Worm (Caenorhabditis elegans) whole organism, L1 larva: ENCODE data around the gene K08H10.6.
A peak's percentile ranks its signal among the peaks of the same experiment; 100 is the strongest.

Source experiments
- F16B12.6 ChIP-seq: fragments of 150-350 bp; optimal IDR thresholded peaks from 2 replicates; lab custom pipeline; 2014; ENCODE audit warnings: missing biosample characterization, missing genetic modification characterization
- Y116A8C.19 ChIP-seq: sonication (generic microtip); optimal IDR thresholded peaks from 2 replicates; lab custom pipeline; 2016; ENCODE audit warnings: missing compliant biosample characterization, missing genetic modification characterization, borderline replicate concordance
- ama-1 ChIP-seq: fragments of 150-350 bp; optimal IDR thresholded peaks from 2 replicates; lab custom pipeline; 2014
- ceh-63 ChIP-seq: fragments of 200-800 bp; sonication (Bioruptor generic); optimal IDR thresholded peaks from 2 replicates; lab custom pipeline; 2018; ENCODE audit warnings: mild to moderate bottlenecking, missing genetic modification characterization, missing compliant biosample characterization
- ceh-88 ChIP-seq: fragments of 200-800 bp; sonication (Bioruptor generic); IDR thresholded peaks from 2 replicates; pipeline ENCODE4 v1.3.6; 2022; ENCODE audit warnings: missing genetic modification characterization, missing compliant biosample characterization
- dpl-1 ChIP-seq, 3 experiments: fragments of 150-350 bp in 2 of 3; sonication (generic microtip) in 1 of 3; optimal IDR thresholded peaks; 2 replicates each; lab custom pipeline; 2014 to 2017; ENCODE audit warnings: missing biosample characterization in 3 of 3, missing genetic modification characterization in 3 of 3, missing genetic modification reagents in 3 of 3
- dsc-1 ChIP-seq: sonication (generic microtip); optimal IDR thresholded peaks from 2 replicates; lab custom pipeline; 2016; ENCODE audit warnings: mild to moderate bottlenecking, missing genetic modification characterization, missing compliant biosample characterization
- efl-1 ChIP-seq, 4 experiments: fragments of 150-350 bp; optimal IDR thresholded peaks in 3 of 4; peaks in 1 of 4; 1 replicate in 1 of 4; 2 replicates in 3 of 4; lab custom pipeline; 2014; ENCODE audit warnings: missing biosample characterization in 2 of 4, missing genetic modification characterization in 2 of 4, missing genetic modification reagents in 2 of 4
- efl-3 ChIP-seq: fragments of 200-800 bp; sonication (Bioruptor generic); optimal IDR thresholded peaks from 2 replicates; lab custom pipeline; 2018; ENCODE audit warnings: mild to moderate bottlenecking, missing genetic modification characterization, missing compliant biosample characterization
- elt-2 ChIP-seq: sonication (generic microtip); optimal IDR thresholded peaks from 2 replicates; lab custom pipeline; 2016; ENCODE audit warnings: missing genetic modification characterization, mild to moderate bottlenecking, inconsistent platforms, missing compliant biosample characterization, missing genetic modification reagents
- ets-5 ChIP-seq: fragments of 200-800 bp; sonication (Bioruptor generic); IDR thresholded peaks from 2 replicates; pipeline ENCODE4 v1.3.6; 2022; ENCODE audit warnings: missing genetic modification characterization, missing compliant biosample characterization
- fkh-10 ChIP-seq: sonication (generic microtip); optimal IDR thresholded peaks from 2 replicates; lab custom pipeline; 2017; ENCODE audit warnings: missing biosample characterization, missing genetic modification reagents, missing genetic modification characterization
- hpl-2 ChIP-seq: fragments of 150-350 bp; optimal IDR thresholded peaks from 2 replicates; lab custom pipeline; 2014; ENCODE audit warnings: missing biosample characterization, missing genetic modification reagents, missing genetic modification characterization
- isw-1 ChIP-seq: fragments of 200-800 bp; sonication (Bioruptor generic); IDR thresholded peaks from 2 replicates; pipeline ENCODE4 v1.3.6; 2022; ENCODE audit warnings: missing genetic modification characterization, missing compliant biosample characterization
- lin-13 ChIP-seq: fragments of 150-350 bp; optimal IDR thresholded peaks from 2 replicates; lab custom pipeline; 2014; ENCODE audit warnings: missing biosample characterization, missing genetic modification reagents, missing genetic modification characterization
- lin-14 ChIP-seq: fragments of 200-800 bp; sonication (Bioruptor generic); optimal IDR thresholded peaks from 2 replicates; lab custom pipeline; 2018; ENCODE audit warnings: mild to moderate bottlenecking, missing genetic modification characterization, moderate library complexity, missing compliant biosample characterization
- lin-35 ChIP-seq, 2 experiments: fragments of 150-350 bp; optimal IDR thresholded peaks; 2 replicates each; lab custom pipeline; 2014; ENCODE audit warnings: missing biosample characterization in 2 of 2, missing genetic modification characterization in 2 of 2, missing genetic modification reagents in 2 of 2
- lir-3 ChIP-seq: sonication (generic microtip); optimal IDR thresholded peaks from 2 replicates; lab custom pipeline; 2016; ENCODE audit warnings: mild to moderate bottlenecking, missing genetic modification characterization, moderate library complexity, missing compliant biosample characterization; ENCODE audit not compliant: poor library complexity
- lsy-2 ChIP-seq, 2 experiments: fragments of 150-350 bp; optimal IDR thresholded peaks; 2 replicates each; lab custom pipeline; 2014; ENCODE audit warnings: missing biosample characterization in 2 of 2, missing genetic modification characterization in 2 of 2
- mab-9 ChIP-seq: fragments of 200-800 bp; sonication (Bioruptor generic); IDR thresholded peaks from 2 replicates; pipeline ENCODE4 v1.3.6; 2022; ENCODE audit warnings: missing genetic modification reagents, missing genetic modification characterization, missing compliant biosample characterization
- mdl-1 ChIP-seq, 2 experiments: fragments of 150-350 bp; optimal IDR thresholded peaks; 2 replicates each; lab custom pipeline; 2014 to 2017; ENCODE audit warnings: missing biosample characterization in 2 of 2, missing genetic modification characterization in 2 of 2, inconsistent platforms in 1 of 2
- mep-1 ChIP-seq: fragments of 150-350 bp; optimal IDR thresholded peaks from 2 replicates; lab custom pipeline; 2014; ENCODE audit warnings: missing biosample characterization, missing genetic modification characterization
- nhr-11 ChIP-seq: fragments of 150-350 bp; optimal IDR thresholded peaks from 2 replicates; lab custom pipeline; 2014; ENCODE audit warnings: missing biosample characterization, missing genetic modification characterization
- nhr-19 ChIP-seq: fragments of 200-800 bp; sonication (Bioruptor generic); conservative IDR thresholded peaks from 2 replicates; pipeline ENCODE4 v1.3.6; 2022; ENCODE audit warnings: missing genetic modification characterization, missing compliant biosample characterization
- nhr-20 ChIP-seq: sonication (generic microtip); optimal IDR thresholded peaks from 2 replicates; lab custom pipeline; 2016; ENCODE audit warnings: mild to moderate bottlenecking, missing genetic modification characterization, missing compliant biosample characterization
- nhr-71 ChIP-seq: sonication (generic microtip); optimal IDR thresholded peaks from 2 replicates; lab custom pipeline; 2016; ENCODE audit warnings: mild to moderate bottlenecking, missing genetic modification characterization, moderate library complexity, missing compliant biosample characterization
- nhr-76 ChIP-seq: sonication (generic microtip); optimal IDR thresholded peaks from 2 replicates; lab custom pipeline; 2017; ENCODE audit warnings: missing biosample characterization, missing genetic modification characterization
- nhr-84 ChIP-seq: sonication (generic microtip); optimal IDR thresholded peaks from 2 replicates; lab custom pipeline; 2017; ENCODE audit warnings: missing biosample characterization, missing genetic modification characterization
- nhr-85 ChIP-seq: sonication (generic microtip); peaks from one replicate; lab custom pipeline; 2016; ENCODE audit warnings: missing genetic modification characterization, inconsistent platforms, missing compliant biosample characterization
- nhr-90 ChIP-seq: sonication (generic microtip); optimal IDR thresholded peaks from 2 replicates; lab custom pipeline; 2016; ENCODE audit warnings: mild to moderate bottlenecking, missing genetic modification characterization, missing compliant biosample characterization; ENCODE audit not compliant: poor library complexity
- pag-3 ChIP-seq: sonication (generic microtip); optimal IDR thresholded peaks from 2 replicates; lab custom pipeline; 2017; ENCODE audit warnings: missing genetic modification characterization, mild to moderate bottlenecking, missing compliant biosample characterization, antibody characterized with exemption, borderline replicate concordance; ENCODE audit not compliant: insufficient read depth
- pax-3 ChIP-seq: fragments of 200-800 bp; sonication (Bioruptor generic); optimal IDR thresholded peaks from 2 replicates; lab custom pipeline; 2018; ENCODE audit warnings: mild to moderate bottlenecking, missing genetic modification characterization, moderate library complexity, missing compliant biosample characterization
- rnt-1 ChIP-seq: sonication (generic microtip); optimal IDR thresholded peaks from 2 replicates; lab custom pipeline; 2016; ENCODE audit warnings: mild to moderate bottlenecking, missing genetic modification characterization, moderate library complexity, missing compliant biosample characterization
- skn-1 ChIP-seq: fragments of 150-350 bp; optimal IDR thresholded peaks from 2 replicates; lab custom pipeline; 2014; ENCODE audit warnings: missing biosample characterization, missing genetic modification characterization
- snu-23 ChIP-seq: sonication (generic microtip); optimal IDR thresholded peaks from 2 replicates; lab custom pipeline; 2016; ENCODE audit warnings: missing genetic modification characterization, missing compliant biosample characterization
- swsn-7 ChIP-seq: sonication (generic microtip); optimal IDR thresholded peaks from 2 replicates; lab custom pipeline; 2016; ENCODE audit warnings: missing genetic modification characterization, missing compliant biosample characterization
- tbx-2 ChIP-seq: sonication (generic microtip); optimal IDR thresholded peaks from 2 replicates; lab custom pipeline; 2016; ENCODE audit warnings: missing genetic modification characterization, missing compliant biosample characterization
- unc-86 ChIP-seq: sonication (generic microtip); optimal IDR thresholded peaks from 2 replicates; lab custom pipeline; 2016; ENCODE audit warnings: missing genetic modification characterization, missing compliant biosample characterization
- ztf-11 ChIP-seq, 2 experiments: sonication (generic microtip); optimal IDR thresholded peaks; 2 replicates each; lab custom pipeline; 2016 to 2017; ENCODE audit warnings: missing genetic modification characterization in 2 of 2, missing biosample characterization in 1 of 2, missing compliant biosample characterization in 1 of 2

The K08H10.6 gene

ce11 chrV:9985227-9985864, 10.3 kb downstream of the K08H10.6 start:
- peak; percentile 46 for TF ChIP-seq nhr-71 (tag; lab: Kevin White, UChicago)
- peak; percentile 27 for TF ChIP-seq rnt-1 (tag; lab: Kevin White, UChicago)
- TF ChIP-seq lsy-2 (tag; optimal IDR thresholded peaks at IDR 0.05; lab: Kevin White, UChicago), result peak in 1 of 2 experiments; percentile 11
- TF ChIP-seq lin-14 (GFP tag; lab: Kevin White, UChicago), result peak; percentile 52
- TF ChIP-seq dsc-1 (tag; lab: Kevin White, UChicago), result peak; percentile 41
- TF ChIP-seq pag-3 (tag; lab: Kevin White, UChicago), result no peak
- no peak for TF ChIP-seq fkh-10 (GFP tag; lab: Kevin White, UChicago)

ce11 chrV:9984821-9985220, 10.9 kb downstream of the K08H10.6 start:
- TF ChIP-seq hpl-2 (GFP tag; lab: Kevin White, UChicago), result no peak
- TF ChIP-seq elt-2 (tag; lab: Kevin White, UChicago), result peak; percentile 32
- peak; percentile 39 for TF ChIP-seq lin-14 (GFP tag; lab: Kevin White, UChicago)
- TF ChIP-seq mep-1 (tag; lab: Kevin White, UChicago), result peak; percentile 33
- no peak for TF ChIP-seq mdl-1 (tag; optimal IDR thresholded peaks at IDR 0.05; lab: Kevin White, UChicago)
- TF ChIP-seq nhr-11, result peak; percentile 57
- peak; percentile 17 for TF ChIP-seq snu-23 (GFP tag; lab: Kevin White, UChicago)
- TF ChIP-seq lsy-2 (tag; optimal IDR thresholded peaks at IDR 0.05; lab: Kevin White, UChicago), result peak in 1 of 2 experiments; percentile 7
- no peak for TF ChIP-seq efl-3 (GFP tag; lab: Kevin White, UChicago)
- TF ChIP-seq nhr-84 (tag; lab: Kevin White, UChicago), result no peak

ce11 chrV:9983529-9983928, 12.2 kb downstream of the K08H10.6 start:
- TF ChIP-seq unc-86 (tag; lab: Kevin White, UChicago) (no peak), efl-1 (optimal IDR thresholded peaks at IDR 0.05; lab: Kevin White, UChicago) (no peak), efl-1 (GFP tag; optimal IDR thresholded peaks at IDR 0.05 in 1 of 2; lab: Kevin White, UChicago) (peak in 1 of 2 experiments; percentile 61)
- TF ChIP-seq, all 84 proteins: peak for 1

ce11 chrV:9982568-9982967, 13.1 kb downstream of the K08H10.6 start, which contains the start of gene C27H6.9:
Gene C27H6.9 (plus strand): TSS chrV:9982868.
- TF ChIP-seq tbx-2 (no peak), nhr-20 (no peak), Y116A8C.19 (no peak), ceh-63 (GFP tag; lab: Kevin White, UChicago) (no peak), nhr-76 (tag; lab: Kevin White, UChicago) (no peak), nhr-11 (no peak), ama-1 (lab: Kevin White, UChicago) (no peak), ets-5 (no peak), pax-3 (tag; lab: Kevin White, UChicago) (no peak), rnt-1 (tag; lab: Kevin White, UChicago) (no peak), nhr-19 (GFP tag; lab: Robert Waterston, UW) (no peak), skn-1 (tag; lab: Kevin White, UChicago) (no peak), dpl-1 (GFP tag; optimal IDR thresholded peaks at IDR 0.05; lab: Kevin White, UChicago) (no peak)

- TF ChIP-seq ztf-11 (tag; optimal IDR thresholded peaks at IDR 0.05; lab: Kevin White, UChicago) (peak in 1 of 2 experiments; percentile 64), dsc-1 (tag; lab: Kevin White, UChicago) (peak; percentile 24), lir-3 (tag; lab: Kevin White, UChicago) (peak; percentile 64), snu-23 (GFP tag; lab: Kevin White, UChicago) (peak; percentile 82), swsn-7 (tag; lab: Kevin White, UChicago) (peak; percentile 78), F16B12.6 (tag; lab: Kevin White, UChicago) (peak; percentile 84), nhr-71 (tag; lab: Kevin White, UChicago) (peak; percentile 81), isw-1 (GFP tag; lab: Robert Waterston, UW) (peak; percentile 48), nhr-90 (tag; lab: Kevin White, UChicago) (peak; percentile 87), nhr-85 (tag; lab: Kevin White, UChicago) (peak; percentile 79), elt-2 (tag; lab: Kevin White, UChicago) (peak; percentile 32), lin-14 (GFP tag; lab: Kevin White, UChicago) (peak; percentile 63), dpl-1 (GFP tag; optimal IDR thresholded peaks at IDR 0.05; lab: Kevin White, UChicago) (peak; percentile 5 to 65 (median 49)), nhr-20 (peak; percentile 79), lin-13 (GFP tag; lab: Kevin White, UChicago) (peak; percentile 16), ceh-88 (GFP tag; lab: Robert Waterston, UW) (peak; percentile 55), efl-1 (optimal IDR thresholded peaks at IDR 0.05; lab: Kevin White, UChicago) (peak; percentile 30 to 60), efl-1 (GFP tag; optimal IDR thresholded peaks at IDR 0.05 in 1 of 2; lab: Kevin White, UChicago) (peak; percentile 49 to 96), lin-35 (GFP tag; optimal IDR thresholded peaks at IDR 0.05; lab: Kevin White, UChicago) (peak; percentile 40 to 70), mab-9 (GFP tag; lab: Robert Waterston, UW) (peak; percentile 52), nhr-19 (GFP tag; lab: Robert Waterston, UW) (peak; percentile 81)
Observed at ce11 chrV:9980731-9981483, 14.8 kb downstream of the K08H10.6 start, which contains the start of the genes ruvb-1 and tofu-1. Gene ruvb-1 (minus strand): TSS chrV:9980802. Gene tofu-1 (plus strand): TSS chrV:9981147.
